Fruit fly (Drosophila melanogaster): ENCODE results near the gene CG31659.

Gene CG31659

DNA sequence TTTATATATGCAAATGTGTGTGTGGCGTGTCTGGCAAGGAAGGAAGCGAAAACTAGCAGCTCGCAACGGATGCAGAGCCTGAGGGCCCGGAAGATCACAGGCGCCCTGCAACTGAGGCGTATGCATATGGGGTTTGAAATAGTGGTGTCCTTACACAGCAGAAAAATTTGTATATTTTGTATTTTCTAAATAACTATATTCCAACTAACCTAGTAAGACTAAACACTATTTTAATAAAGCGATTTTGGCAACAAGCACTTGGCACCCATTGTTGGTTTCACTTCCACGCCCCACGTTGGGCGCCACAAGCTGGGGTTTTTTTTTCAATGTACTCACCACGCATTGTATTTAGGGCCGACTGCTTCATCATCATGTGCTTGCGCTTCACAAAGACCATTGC lies 26.9 kb upstream of the CG31659 start (continued):
- no peak for TF ChIP-seq CG1647 (GFP tag; optimal IDR thresholded peaks at IDR 0.05)

- no peak for TF ChIP-seq Stat92E (GFP tag; optimal IDR thresholded peaks at IDR 0.05)
- TF ChIP-seq CG6791 (GFP tag; IDR thresholded peaks at IDR 0.05; ENCODE audit: partially characterized antibody): no peak
- TF ChIP-seq seq (GFP tag; IDR thresholded peaks at IDR 0.05): 0 out of 2 replicates have a peak, but pooled peaks have one; percentile 31
- TF ChIP-seq CG2678 (tag; optimal IDR thresholded peaks at IDR 0.05): peak; percentile 36
- 0 out of 2 replicates have a peak, but pooled peaks have one; percentile 9 for TF ChIP-seq lmd (GFP tag; IDR thresholded peaks at IDR 0.05)
- peak; percentile 7; the same call in 1 of the 2 replicates for TF ChIP-seq sisA (GFP tag; IDR thresholded peaks at IDR 0.05)
- TF ChIP-seq CG3163 (GFP tag; optimal IDR thresholded peaks at IDR 0.05): no peak
- no peak for TF ChIP-seq CoRest (tag; optimal IDR thresholded peaks at IDR 0.05)
- TF ChIP-seq lab (GFP tag; optimal IDR thresholded peaks at IDR 0.05): peak; percentile 19
- peak; percentile 27 for TF ChIP-seq Sox102F (GFP tag; optimal IDR thresholded peaks at IDR 0.05)
- no peak for TF ChIP-seq Dek (tag; optimal IDR thresholded peaks at IDR 0.05)
- no peak for TF ChIP-seq NFAT (GFP tag; IDR thresholded peaks at IDR 0.05)
- TF ChIP-seq ara (GFP tag; IDR thresholded peaks at IDR 0.05): 0 out of 2 replicates have a peak, but pooled peaks have one; percentile 24
- no peak; the same call in 1 of the 2 replicates for TF ChIP-seq CG9932 (GFP tag; IDR thresholded peaks at IDR 0.05)
- peak; percentile 32 for TF ChIP-seq CG7839 (tag; optimal IDR thresholded peaks at IDR 0.05)
- peak; percentile 2 for TF ChIP-seq CG2120 (GFP tag; optimal IDR thresholded peaks at IDR 0.05)
- TF ChIP-seq eve (GFP tag; optimal IDR thresholded peaks at IDR 0.05): no peak
- no peak for TF ChIP-seq hkb (optimal IDR thresholded peaks at IDR 0.05)
- 0 out of 2 replicates have a peak, but pooled peaks have one; percentile 13 for TF ChIP-seq hkb (GFP tag; IDR thresholded peaks at IDR 0.05)
- TF ChIP-seq CG10274 (GFP tag; optimal IDR thresholded peaks at IDR 0.05): no peak
- no peak for TF ChIP-seq CG6689 (GFP tag; IDR thresholded peaks at IDR 0.05)
- no peak for TF ChIP-seq zfh1 (GFP tag; IDR thresholded peaks at IDR 0.05)
- no peak for TF ChIP-seq br (optimal IDR thresholded peaks at IDR 0.05)
- TF ChIP-seq CG11085 (GFP tag; IDR thresholded peaks at IDR 0.05): no peak
- TF ChIP-seq CG3995 (GFP tag; optimal IDR thresholded peaks at IDR 0.05): no peak
- no peak for TF ChIP-seq kay (GFP tag; optimal IDR thresholded peaks at IDR 0.05)
- TF ChIP-seq HmgD (GFP tag; optimal IDR thresholded peaks at IDR 0.05): no peak
- TF ChIP-seq CG7745 (tag; optimal IDR thresholded peaks at IDR 0.05): no peak
- no peak for TF ChIP-seq zfh2 (GFP tag; optimal IDR thresholded peaks at IDR 0.05)
- TF ChIP-seq Hr51 (GFP tag; optimal IDR thresholded peaks at IDR 0.05): peak in 1 of 2 experiments; percentile 1
- TF ChIP-seq sens (GFP tag): peak; percentile 64
- TF ChIP-seq grau (tag; optimal IDR thresholded peaks at IDR 0.05): peak; percentile 14
- no peak for TF ChIP-seq cg (GFP tag; optimal IDR thresholded peaks at IDR 0.05)
- TF ChIP-seq CG4282 (GFP tag; optimal IDR thresholded peaks at IDR 0.05): no peak
- no peak for TF ChIP-seq Lhr (GFP tag; optimal IDR thresholded peaks at IDR 0.05)
- TF ChIP-seq CG9817 (tag; optimal IDR thresholded peaks at IDR 0.05): no peak
- TF ChIP-seq Sry-δ (GFP tag; optimal IDR thresholded peaks at IDR 0.05): no peak
- peak; percentile 36 for TF ChIP-seq CG11504 (tag; optimal IDR thresholded peaks at IDR 0.05)
- TF ChIP-seq CG8765 (GFP tag; IDR thresholded peaks at IDR 0.05): no peak
- TF ChIP-seq Nf-YA (GFP tag; IDR thresholded peaks at IDR 0.05): no peak
- peak; percentile 15 for TF ChIP-seq CG17359 (tag; optimal IDR thresholded peaks at IDR 0.05)
- TF ChIP-seq Med (GFP tag): peak; percentile 44
- no peak for TF ChIP-seq Hmr (GFP tag; optimal IDR thresholded peaks at IDR 0.05)
- 0 out of 2 replicates have a peak, but pooled peaks have one; percentile 36 for TF ChIP-seq ssp (GFP tag; IDR thresholded peaks at IDR 0.05)
- TF ChIP-seq Meics (GFP tag; optimal IDR thresholded peaks at IDR 0.05): no peak
- peak; percentile 26 for TF ChIP-seq CG2712 (tag; optimal IDR thresholded peaks at IDR 0.05)
- TF ChIP-seq CG12155 (GFP tag; optimal IDR thresholded peaks at IDR 0.05): no peak
- no peak for TF ChIP-seq trh (GFP tag; optimal IDR thresholded peaks at IDR 0.05)
- peak; percentile 34; the same call in 1 of the 2 replicates for TF ChIP-seq slbo (GFP tag; IDR thresholded peaks at IDR 0.05)
Measured at dm6 chr2L:1377635-1378034, 18.0 kb upstream of the CG31659 start.

Data from whole organism, embryonic.